Worm (Caenorhabditis elegans) whole organism, L4/young adult: ENCODE results near the gene F47D12.9.

Source experiments
- W03F9.2 ChIP-seq: fragments of 150-350 bp; optimal IDR thresholded peaks from 2 replicates; lab custom pipeline; 2014; ENCODE audit warnings: missing biosample characterization, missing genetic modification characterization
- dao-5 ChIP-seq: sonication (generic microtip); optimal IDR thresholded peaks from 2 replicates; lab custom pipeline; 2016; ENCODE audit warnings: missing genotype, missing genetic modification characterization, moderate library complexity, missing compliant biosample characterization
- him-1 ChIP-seq: sonication (generic microtip); optimal IDR thresholded peaks from 2 replicates; lab custom pipeline; 2016; ENCODE audit warnings: missing genotype, missing genetic modification reagents, missing genetic modification characterization, missing compliant biosample characterization

- TF ChIP-seq him-1 (tag; lab: Kevin White, UChicago), result no peak
- no peak for TF ChIP-seq dao-5 (tag; lab: Kevin White, UChicago)
- TF ChIP-seq W03F9.2 (tag; lab: Kevin White, UChicago), result no peak
Measured at ce11 chrIII:6295972-6296700, 7.0 kb downstream of the F47D12.9 start, which contains the start of gene F47D12.7.
